Worm (Caenorhabditis elegans) whole organism, L4 larva: ENCODE measurements around the gene degl-1.

ENCODE experiments used
- F37D6.2 ChIP-seq: sonication (generic microtip); optimal IDR thresholded peaks from 2 replicates; lab custom pipeline; 2016; ENCODE audit warnings: mild to moderate bottlenecking, missing genetic modification characterization, missing compliant biosample characterization
- F44E2.7 ChIP-seq: fragments of 200-800 bp; sonication (Bioruptor generic); IDR thresholded peaks from 2 replicates; pipeline ENCODE4 v2.1.2; 2022; ENCODE audit warnings: missing genetic modification characterization, missing compliant biosample characterization
- T20F7.1 ChIP-seq: fragments of 200-800 bp; sonication (Bioruptor generic); optimal IDR thresholded peaks from 2 replicates; lab custom pipeline; 2018; ENCODE audit warnings: mild to moderate bottlenecking, missing genetic modification characterization, missing compliant biosample characterization
- Y75B8A.6 ChIP-seq: fragments of 200-800 bp; sonication (Bioruptor generic); IDR thresholded peaks from 2 replicates; pipeline ENCODE4 v1.3.6; 2022; ENCODE audit warnings: missing genetic modification reagents, missing genetic modification characterization, missing compliant biosample characterization
- ZK337.2 ChIP-seq: fragments of 200-800 bp; sonication (Bioruptor generic); IDR thresholded peaks from 2 replicates; pipeline ENCODE4 v1.3.6; 2022; ENCODE audit warnings: missing genetic modification reagents, missing genetic modification characterization, missing compliant biosample characterization
- aha-1 ChIP-seq: fragments of 150-350 bp; peaks from one replicate; lab custom pipeline; 2014; ENCODE audit warnings: missing biosample characterization, missing genetic modification characterization
- arid-1 ChIP-seq: fragments of 200-800 bp; sonication (Bioruptor generic); conservative IDR thresholded peaks from 2 replicates; pipeline ENCODE4 v1.3.6; 2022; ENCODE audit warnings: missing genetic modification reagents, missing genetic modification characterization, missing compliant biosample characterization
- attf-4 ChIP-seq: sonication (generic microtip); optimal IDR thresholded peaks from 3 replicates; lab custom pipeline; 2017; ENCODE audit warnings: missing biosample characterization, missing genetic modification characterization
- ceh-28 ChIP-seq: fragments of 150-350 bp; optimal IDR thresholded peaks from 2 replicates; lab custom pipeline; 2014; ENCODE audit warnings: missing biosample characterization, missing genetic modification reagents, missing genetic modification characterization
- ceh-32 ChIP-seq: sonication (generic microtip); optimal IDR thresholded peaks from 2 replicates; lab custom pipeline; 2016; ENCODE audit warnings: mild to moderate bottlenecking, missing genetic modification characterization, missing compliant biosample characterization; ENCODE audit not compliant: poor library complexity
- ceh-44 ChIP-seq: fragments of 200-800 bp; sonication (Bioruptor generic); IDR thresholded peaks from 2 replicates; pipeline ENCODE4 v1.3.6; 2022; ENCODE audit warnings: missing genetic modification reagents, missing genetic modification characterization, missing compliant biosample characterization
- ceh-82 ChIP-seq: sonication (generic microtip); optimal IDR thresholded peaks from 2 replicates; lab custom pipeline; 2017; ENCODE audit warnings: missing biosample characterization, missing genetic modification characterization
- cey-2 ChIP-seq: sonication (generic microtip); optimal IDR thresholded peaks from 3 replicates; lab custom pipeline; 2017; ENCODE audit warnings: missing genetic modification characterization, mild to moderate bottlenecking, missing compliant biosample characterization, antibody characterized with exemption, borderline replicate concordance; ENCODE audit not compliant: insufficient read depth
- daf-8 ChIP-seq: fragments of 200-800 bp; sonication (Bioruptor generic); IDR thresholded peaks from 2 replicates; pipeline ENCODE4 v1.3.6; 2022; ENCODE audit warnings: missing genetic modification characterization, missing compliant biosample characterization
- dmd-8 ChIP-seq: fragments of 200-800 bp; sonication (Bioruptor generic); IDR thresholded peaks from 2 replicates; pipeline ENCODE4 v1.3.6; 2022; ENCODE audit warnings: missing genetic modification characterization, missing compliant biosample characterization
- dmd-9 ChIP-seq: fragments of 200-800 bp; sonication (Bioruptor generic); IDR thresholded peaks from 2 replicates; pipeline ENCODE4 v1.3.6; 2022; ENCODE audit warnings: missing genetic modification reagents, missing genetic modification characterization, missing compliant biosample characterization
- dve-1 ChIP-seq: sonication (generic microtip); optimal IDR thresholded peaks from 2 replicates; lab custom pipeline; 2017; ENCODE audit warnings: antibody characterized with exemption, mild to moderate bottlenecking, missing genetic modification characterization, missing compliant biosample characterization; ENCODE audit not compliant: insufficient read depth
- hif-1 ChIP-seq, 2 experiments: sonication (generic microtip); optimal IDR thresholded peaks; 2 replicates each; lab custom pipeline; 2016 to 2017; ENCODE audit warnings: missing compliant biosample characterization in 2 of 2, missing genetic modification characterization in 2 of 2, missing genetic modification reagents in 2 of 2, missing genotype in 2 of 2, mild to moderate bottlenecking in 1 of 2
- hlh-30 ChIP-seq: sonication (generic microtip); optimal IDR thresholded peaks from 2 replicates; lab custom pipeline; 2017; ENCODE audit warnings: antibody characterized with exemption, mild to moderate bottlenecking, missing genetic modification characterization, missing compliant biosample characterization; ENCODE audit not compliant: insufficient read depth
- jun-1 ChIP-seq: fragments of 150-350 bp; optimal IDR thresholded peaks from 2 replicates; lab custom pipeline; 2014; ENCODE audit warnings: missing biosample characterization, missing genetic modification reagents, missing genetic modification characterization
- lin-13 ChIP-seq: fragments of 150-350 bp; optimal IDR thresholded peaks from 2 replicates; lab custom pipeline; 2014; ENCODE audit warnings: missing biosample characterization, missing genetic modification reagents, missing genetic modification characterization
- lin-15B ChIP-seq: fragments of 150-350 bp; sonication (generic microtip); optimal IDR thresholded peaks from 3 replicates; lab custom pipeline; 2014; ENCODE audit warnings: missing biosample characterization, missing genetic modification characterization
- lin-38 ChIP-seq: fragments of 200-800 bp; sonication (Bioruptor generic); IDR thresholded peaks from 2 replicates; pipeline ENCODE4 v1.3.6; 2022; ENCODE audit warnings: missing genetic modification reagents, missing genetic modification characterization, missing compliant biosample characterization
- lin-39 ChIP-seq: fragments of 150-350 bp; optimal IDR thresholded peaks from 2 replicates; lab custom pipeline; 2014; ENCODE audit warnings: missing biosample characterization, missing genetic modification reagents, missing genetic modification characterization
- lir-3 ChIP-seq: sonication (generic microtip); optimal IDR thresholded peaks from 2 replicates; lab custom pipeline; 2016; ENCODE audit warnings: mild to moderate bottlenecking, missing genetic modification characterization, missing compliant biosample characterization
- lsy-2 ChIP-seq, 2 experiments: fragments of 150-350 bp in 1 of 2; sonication (generic microtip) in 1 of 2; optimal IDR thresholded peaks; 2 replicates each; lab custom pipeline; 2014 to 2017; ENCODE audit warnings: missing biosample characterization in 2 of 2, missing genetic modification characterization in 2 of 2
- madf-9 ChIP-seq: fragments of 200-800 bp; sonication (Bioruptor generic); conservative IDR thresholded peaks from 2 replicates; pipeline ENCODE4 v1.3.6; 2022; ENCODE audit warnings: missing genetic modification reagents, missing genetic modification characterization, missing compliant biosample characterization
- mdl-1 ChIP-seq, 2 experiments: fragments of 150-350 bp in 1 of 2; sonication (generic microtip) in 1 of 2; optimal IDR thresholded peaks; 2 replicates each; lab custom pipeline; 2014 to 2017; ENCODE audit warnings: missing biosample characterization in 2 of 2, missing genetic modification characterization in 2 of 2
- mep-1 ChIP-seq: fragments of 150-350 bp; sonication (generic microtip); optimal IDR thresholded peaks from 3 replicates; lab custom pipeline; 2014; ENCODE audit warnings: missing biosample characterization, missing genetic modification characterization
- mxl-3 ChIP-seq: fragments of 200-800 bp; sonication (Bioruptor generic); optimal IDR thresholded peaks from 2 replicates; lab custom pipeline; 2018; ENCODE audit warnings: mild to moderate bottlenecking, missing genetic modification characterization, missing compliant biosample characterization
- nhr-11 ChIP-seq: fragments of 150-350 bp; optimal IDR thresholded peaks from 2 replicates; lab custom pipeline; 2014; ENCODE audit warnings: missing biosample characterization, missing genetic modification characterization
- nhr-237 ChIP-seq: sonication (generic microtip); optimal IDR thresholded peaks from 2 replicates; lab custom pipeline; 2017; ENCODE audit warnings: missing biosample characterization, missing genetic modification characterization
- nhr-25 ChIP-seq: sonication (generic microtip); optimal IDR thresholded peaks from 2 replicates; lab custom pipeline; 2017; ENCODE audit warnings: missing genetic modification characterization, mild to moderate bottlenecking, missing compliant biosample characterization, antibody characterized with exemption, moderate library complexity, borderline replicate concordance; ENCODE audit not compliant: insufficient read depth
- nhr-42 ChIP-seq: fragments of 200-800 bp; sonication (Bioruptor generic); IDR thresholded peaks from 2 replicates; pipeline ENCODE4 v1.3.6; 2022; ENCODE audit warnings: missing genetic modification characterization, missing compliant biosample characterization
- nhr-48 ChIP-seq: sonication (generic microtip); optimal IDR thresholded peaks from 2 replicates; lab custom pipeline; 2016; ENCODE audit warnings: mild to moderate bottlenecking, missing genetic modification characterization, missing compliant biosample characterization
- nhr-77 ChIP-seq: fragments of 150-350 bp; optimal IDR thresholded peaks from 2 replicates; lab custom pipeline; 2014; ENCODE audit warnings: missing biosample characterization, missing genetic modification characterization
- pqm-1 ChIP-seq: sonication (generic microtip); optimal IDR thresholded peaks from 2 replicates; lab custom pipeline; 2017; ENCODE audit warnings: missing biosample characterization, missing genetic modification characterization
- rbr-2 ChIP-seq: sonication (generic microtip); optimal IDR thresholded peaks from 2 replicates; lab custom pipeline; 2016; ENCODE audit warnings: missing genotype, missing genetic modification characterization, missing compliant biosample characterization
- sdz-12 ChIP-seq: fragments of 200-800 bp; sonication (Bioruptor generic); optimal IDR thresholded peaks from 2 replicates; lab custom pipeline; 2018; ENCODE audit warnings: mild to moderate bottlenecking, missing genetic modification characterization, missing compliant biosample characterization
- snpc-1.2 ChIP-seq: fragments of 200-800 bp; sonication (Bioruptor generic); IDR thresholded peaks from 2 replicates; pipeline ENCODE4 v1.3.6; 2022; ENCODE audit warnings: missing genetic modification reagents, missing genetic modification characterization, missing compliant biosample characterization
- snpc-4 ChIP-seq: fragments of 150-350 bp; optimal IDR thresholded peaks from 2 replicates; lab custom pipeline; 2014; ENCODE audit warnings: missing biosample characterization, missing genetic modification characterization
- spr-1 ChIP-seq: sonication (generic microtip); optimal IDR thresholded peaks from 2 replicates; lab custom pipeline; 2016; ENCODE audit warnings: mild to moderate bottlenecking, missing genetic modification characterization, missing compliant biosample characterization
- spr-3 ChIP-seq: fragments of 200-800 bp; sonication (Bioruptor generic); optimal IDR thresholded peaks from 2 replicates; lab custom pipeline; 2018; ENCODE audit warnings: mild to moderate bottlenecking, missing genetic modification characterization, missing compliant biosample characterization
- unc-130 ChIP-seq: sonication (generic microtip); optimal IDR thresholded peaks from 2 replicates; lab custom pipeline; 2016; ENCODE audit warnings: missing genetic modification reagents, missing genetic modification characterization, missing compliant biosample characterization
- unc-39 ChIP-seq: sonication (generic microtip); optimal IDR thresholded peaks from 2 replicates; lab custom pipeline; 2017; ENCODE audit warnings: missing biosample characterization, missing genetic modification characterization
- unc-62 ChIP-seq, 3 experiments: fragments of 150-350 bp in 1 of 3; sonication (generic microtip); optimal IDR thresholded peaks in 2 of 3; peaks in 1 of 3; 1 replicate in 1 of 3; 2 replicates in 2 of 3; lab custom pipeline; 2014 to 2017; ENCODE audit warnings: missing biosample characterization in 3 of 3, missing genetic modification characterization in 3 of 3, missing genetic modification reagents in 3 of 3, missing genotype in 1 of 3
- vab-7 ChIP-seq: fragments of 200-800 bp; sonication (Bioruptor generic); IDR thresholded peaks from 2 replicates; pipeline ENCODE4 v1.3.6; 2022; ENCODE audit warnings: missing genetic modification reagents, missing genetic modification characterization, missing compliant biosample characterization
- zfp-2 ChIP-seq: sonication (generic microtip); optimal IDR thresholded peaks from 2 replicates; lab custom pipeline; 2016; ENCODE audit warnings: mild to moderate bottlenecking, missing genetic modification characterization, missing compliant biosample characterization
- ztf-7 ChIP-seq: fragments of 150-350 bp; optimal IDR thresholded peaks from 2 replicates; lab custom pipeline; 2014; ENCODE audit warnings: missing biosample characterization, missing genetic modification characterization

Gene degl-1

ce11 chrIV:14793900-14794624, 22.8 kb upstream of the degl-1 start:
- TF ChIP-seq ceh-44 (GFP tag; lab: Robert Waterston, UW), result no peak
- peak; percentile 22 for TF ChIP-seq nhr-11 (tag; lab: Kevin White, UChicago)
- no peak for TF ChIP-seq spr-3 (GFP tag; lab: Kevin White, UChicago)
- no peak for TF ChIP-seq madf-9 (GFP tag; lab: Robert Waterston, UW)
- TF ChIP-seq aha-1 (tag; lab: Kevin White, UChicago), result peak; percentile 99
- peak; percentile 94 for TF ChIP-seq hlh-30 (tag; lab: Kevin White, UChicago)
- TF ChIP-seq lin-38, result peak; percentile 40; the same call in 1 of the 2 replicates
- no peak for TF ChIP-seq nhr-237 (tag; lab: Kevin White, UChicago)
- TF ChIP-seq pqm-1 (tag; lab: Kevin White, UChicago), result no peak
- peak; percentile 60 for TF ChIP-seq rbr-2 (tag; lab: Kevin White, UChicago)
- peak; percentile 93 for TF ChIP-seq mxl-3 (GFP tag; lab: Kevin White, UChicago)
- TF ChIP-seq mep-1 (tag; lab: Kevin White, UChicago), result peak; percentile 89
- TF ChIP-seq dve-1, result peak; percentile 59
- peak in 1 of 2 experiments; percentile 69 for TF ChIP-seq unc-62 (GFP tag; optimal IDR thresholded peaks at IDR 0.05 in 1 of 2; lab: Kevin White, UChicago)
- TF ChIP-seq unc-62 (tag; optimal IDR thresholded peaks at IDR 0.05; lab: Kevin White, UChicago), result no peak
- TF ChIP-seq ztf-7, result no peak
- peak; percentile 61 to 88 for TF ChIP-seq mdl-1 (tag; optimal IDR thresholded peaks at IDR 0.05; lab: Kevin White, UChicago)
- peak; percentile 82 for TF ChIP-seq nhr-25 (tag; lab: Kevin White, UChicago)
- TF ChIP-seq dmd-9 (GFP tag; lab: Robert Waterston, UW), result no peak
- TF ChIP-seq ceh-28 (tag; lab: Kevin White, UChicago), result peak; percentile 70
- no peak for TF ChIP-seq jun-1
- TF ChIP-seq attf-4, result no peak
- no peak for TF ChIP-seq ZK337.2 (GFP tag; lab: Robert Waterston, UW)
- no peak for TF ChIP-seq Y75B8A.6 (GFP tag; lab: Robert Waterston, UW)
- no peak for TF ChIP-seq dmd-8
- peak; percentile 69 for TF ChIP-seq nhr-77
- no peak for TF ChIP-seq ceh-32
- TF ChIP-seq daf-8 (GFP tag; lab: Robert Waterston, UW), result no peak
- no peak for TF ChIP-seq lin-15B
- TF ChIP-seq cey-2 (tag; lab: Kevin White, UChicago), result no peak
- no peak for TF ChIP-seq ceh-82 (tag; lab: Kevin White, UChicago)
- no peak for TF ChIP-seq nhr-42 (GFP tag; lab: Robert Waterston, UW)
- TF ChIP-seq arid-1 (GFP tag; lab: Robert Waterston, UW), result 0 out of 2 replicates have a peak, but pooled peaks have one; percentile 7
- peak; percentile 20 for TF ChIP-seq nhr-48 (tag; lab: Kevin White, UChicago)
- no peak for TF ChIP-seq snpc-4 (tag; lab: Kevin White, UChicago)
- TF ChIP-seq lin-39 (tag; lab: Kevin White, UChicago), result no peak
- TF ChIP-seq sdz-12 (GFP tag; lab: Kevin White, UChicago), result no peak
- TF ChIP-seq lsy-2 (tag; optimal IDR thresholded peaks at IDR 0.05; lab: Kevin White, UChicago), result peak; percentile 49 to 68
- no peak for TF ChIP-seq unc-39
- no peak for TF ChIP-seq unc-130
- TF ChIP-seq snpc-1.2 (GFP tag; lab: Robert Waterston, UW), result no peak
- peak; percentile 16 for TF ChIP-seq T20F7.1 (GFP tag; lab: Kevin White, UChicago)
- TF ChIP-seq vab-7, result peak; percentile 33; the same call in 1 of the 2 replicates
- TF ChIP-seq spr-1 (tag; lab: Kevin White, UChicago), result no peak
- TF ChIP-seq lir-3 (tag; lab: Kevin White, UChicago), result no peak
- no peak for TF ChIP-seq zfp-2
- TF ChIP-seq lin-13 (GFP tag; lab: Kevin White, UChicago), result no peak
- peak; percentile 52 for TF ChIP-seq F37D6.2 (tag; lab: Kevin White, UChicago)
- TF ChIP-seq F44E2.7 (GFP tag; lab: Robert Waterston, UW), result no peak
- TF ChIP-seq hif-1 (tag; optimal IDR thresholded peaks at IDR 0.05; lab: Kevin White, UChicago), result peak in 1 of 2 experiments; percentile 7
